Worm (Caenorhabditis elegans): Measurements from ENCODE around the gene ZK546.5.

Gene ZK546.5

ce11 chrII:4941541-4942206 is 6.1 kb downstream of the ZK546.5 start, which contains the start of gene ZK546.19 (continued):
- TF ChIP-seq madf-9 (GFP tag; conservative IDR thresholded peaks at IDR 0.05): no peak
- no peak for TF ChIP-seq spr-3 (GFP tag; optimal IDR thresholded peaks at IDR 0.05)
- no peak for TF ChIP-seq aly-2 (tag; optimal IDR thresholded peaks at IDR 0.05)
- TF ChIP-seq ama-1 (optimal IDR thresholded peaks at IDR 0.05): peak; percentile 27
- no peak for TF ChIP-seq Y48G9A.11 (GFP tag; IDR thresholded peaks at IDR 0.05)
- 0 out of 2 replicates have a peak, but pooled peaks have one; percentile 39 for TF ChIP-seq ceh-20 (GFP tag; IDR thresholded peaks at IDR 0.05)
- TF ChIP-seq nhr-77 (tag; optimal IDR thresholded peaks at IDR 0.05): no peak
- peak in 1 of 2 experiments; percentile 39 for TF ChIP-seq daf-16 (GFP tag; optimal IDR thresholded peaks at IDR 0.05)
- TF ChIP-seq daf-16 (tag; optimal IDR thresholded peaks at IDR 0.05): peak; percentile 70
- no peak for TF ChIP-seq T26A8.4 (GFP tag; IDR thresholded peaks at IDR 0.05)
- TF ChIP-seq dpl-1 (GFP tag; optimal IDR thresholded peaks at IDR 0.05): peak; percentile 2
- TF ChIP-seq lsy-2 (tag; optimal IDR thresholded peaks at IDR 0.05): peak in 1 of 2 experiments; percentile 38
- TF ChIP-seq ctbp-1 (GFP tag; IDR thresholded peaks at IDR 0.05): no peak
- peak; percentile 21 for TF ChIP-seq T20F7.1 (GFP tag; optimal IDR thresholded peaks at IDR 0.05)
- TF ChIP-seq mxl-2 (GFP tag; conservative IDR thresholded peaks at IDR 0.05): no peak
- TF ChIP-seq D1046.2 (GFP tag; IDR thresholded peaks at IDR 0.05): no peak
- TF ChIP-seq zfp-2 (tag; optimal IDR thresholded peaks at IDR 0.05): no peak
- no peak for TF ChIP-seq mep-1 (tag; optimal IDR thresholded peaks at IDR 0.05)
- no peak for TF ChIP-seq zip-2 (tag; optimal IDR thresholded peaks at IDR 0.05)
- no peak for TF ChIP-seq lin-13 (GFP tag; optimal IDR thresholded peaks at IDR 0.05)
- no peak for TF ChIP-seq nhr-6 (tag; optimal IDR thresholded peaks at IDR 0.05)
- no peak for TF ChIP-seq lin-15B (tag; optimal IDR thresholded peaks at IDR 0.05)
- TF ChIP-seq egl-43 (GFP tag; IDR thresholded peaks at IDR 0.05): no peak
- no peak for TF ChIP-seq daf-8 (GFP tag; IDR thresholded peaks at IDR 0.05)
- peak; percentile 1 for TF ChIP-seq hlh-30 (tag; optimal IDR thresholded peaks at IDR 0.05; ENCODE audit: insufficient read depth)
- peak; percentile 5 for TF ChIP-seq nhr-10 (tag; optimal IDR thresholded peaks at IDR 0.05)
- TF ChIP-seq attf-4 (tag; optimal IDR thresholded peaks at IDR 0.05): no peak
- TF ChIP-seq daf-12 (tag; optimal IDR thresholded peaks at IDR 0.05): no peak
- TF ChIP-seq F44E2.7 (GFP tag; IDR thresholded peaks at IDR 0.05): no peak
- TF ChIP-seq dmd-8 (GFP tag; IDR thresholded peaks at IDR 0.05): no peak
- TF ChIP-seq nhr-42 (GFP tag; IDR thresholded peaks at IDR 0.05): no peak
- no peak for TF ChIP-seq zag-1 (tag; optimal IDR thresholded peaks at IDR 0.05)
- no peak for TF ChIP-seq vab-7 (GFP tag; IDR thresholded peaks at IDR 0.05)
- no peak for TF ChIP-seq nhr-76 (tag; optimal IDR thresholded peaks at IDR 0.05)
- TF ChIP-seq F49E8.2 (tag; optimal IDR thresholded peaks at IDR 0.05; ENCODE audit: borderline replicate concordance): no peak
- no peak for TF ChIP-seq dmd-9 (GFP tag; IDR thresholded peaks at IDR 0.05)
- TF ChIP-seq daf-19 (GFP tag; conservative IDR thresholded peaks at IDR 0.05): no peak
- TF ChIP-seq egl-27 (tag; optimal IDR thresholded peaks at IDR 0.05): no peak
- TF ChIP-seq nhr-28 (tag; optimal IDR thresholded peaks at IDR 0.05): peak; percentile 41
- TF ChIP-seq unc-62 (GFP tag; optimal IDR thresholded peaks at IDR 0.05 in 1 of 2): no peak
- no peak for TF ChIP-seq unc-62 (tag; optimal IDR thresholded peaks at IDR 0.05)
- TF ChIP-seq tag-97 (GFP tag; IDR thresholded peaks at IDR 0.05): no peak
- TF ChIP-seq hif-1 (tag; optimal IDR thresholded peaks at IDR 0.05): peak; percentile 41 to 99
- TF ChIP-seq hlh-11 (tag; optimal IDR thresholded peaks at IDR 0.05): peak; percentile 5
- no peak for TF ChIP-seq ztf-11 (tag; optimal IDR thresholded peaks at IDR 0.05)
- TF ChIP-seq mdl-1 (tag; optimal IDR thresholded peaks at IDR 0.05): no peak
- TF ChIP-seq ces-1 (GFP tag; optimal IDR thresholded peaks at IDR 0.05): no peak
- TF ChIP-seq spr-1 (tag; optimal IDR thresholded peaks at IDR 0.05): no peak

All from whole organism, L4 larva.